Worm (Caenorhabditis elegans) whole organism, early embryonic: ENCODE measurements around the gene snr-1.

Experiments
- B0310.2 ChIP-seq: sonication (generic microtip); optimal IDR thresholded peaks from 2 replicates; lab custom pipeline; 2016; ENCODE audit warnings: mild to moderate bottlenecking, missing genetic modification characterization, missing compliant biosample characterization
- F13C5.2 ChIP-seq: sonication (generic microtip); optimal IDR thresholded peaks from 2 replicates; lab custom pipeline; 2017; ENCODE audit warnings: mild to moderate bottlenecking, missing genetic modification characterization, inconsistent platforms, missing compliant biosample characterization
- ama-1 ChIP-seq: fragments of 150-350 bp; optimal IDR thresholded peaks from 2 replicates; lab custom pipeline; 2014
- ceh-13 ChIP-seq: fragments of 200-800 bp; sonication (Bioruptor generic); optimal IDR thresholded peaks from 2 replicates; lab custom pipeline; 2018; ENCODE audit warnings: mild to moderate bottlenecking, missing genetic modification characterization, missing compliant biosample characterization
- ceh-36 ChIP-seq: sonication (generic microtip); optimal IDR thresholded peaks from 2 replicates; lab custom pipeline; 2016; ENCODE audit warnings: missing genetic modification characterization, inconsistent platforms, missing compliant biosample characterization
- ets-7 ChIP-seq: sonication (generic microtip); optimal IDR thresholded peaks from 2 replicates; lab custom pipeline; 2016; ENCODE audit warnings: missing genotype, missing genetic modification characterization, missing compliant biosample characterization
- flt-1 ChIP-seq: fragments of 200-800 bp; sonication (Bioruptor generic); IDR thresholded peaks from 2 replicates; pipeline ENCODE4 v1.3.6; 2022; ENCODE audit warnings: missing genetic modification characterization, missing compliant biosample characterization
- hmbx-1 ChIP-seq: sonication (generic microtip); optimal IDR thresholded peaks from 2 replicates; lab custom pipeline; 2016; ENCODE audit warnings: mild to moderate bottlenecking, missing genetic modification characterization, missing compliant biosample characterization
- hmg-4 ChIP-seq: fragments of 200-800 bp; sonication (Bioruptor generic); optimal IDR thresholded peaks from 2 replicates; lab custom pipeline; 2018; ENCODE audit warnings: mild to moderate bottlenecking, missing genetic modification characterization, missing compliant biosample characterization
- scrt-1 ChIP-seq: fragments of 200-800 bp; sonication (Bioruptor generic); IDR thresholded peaks from 2 replicates; pipeline ENCODE4 v1.3.6; 2022; ENCODE audit warnings: missing genetic modification characterization, missing compliant biosample characterization
- sea-1 ChIP-seq: fragments of 200-800 bp; sonication (Bioruptor generic); conservative IDR thresholded peaks from 2 replicates; pipeline ENCODE4 v1.3.6; 2022; ENCODE audit warnings: missing genetic modification characterization, missing compliant biosample characterization
- tbx-37 ChIP-seq: fragments of 200-800 bp; sonication (Bioruptor generic); conservative IDR thresholded peaks from 2 replicates; pipeline ENCODE4 v1.3.6; 2022; ENCODE audit warnings: missing genetic modification reagents, missing genetic modification characterization, missing compliant biosample characterization
- tra-4 ChIP-seq: sonication (generic microtip); optimal IDR thresholded peaks from 2 replicates; lab custom pipeline; 2017; ENCODE audit warnings: missing genetic modification characterization, missing compliant biosample characterization

DNA sequence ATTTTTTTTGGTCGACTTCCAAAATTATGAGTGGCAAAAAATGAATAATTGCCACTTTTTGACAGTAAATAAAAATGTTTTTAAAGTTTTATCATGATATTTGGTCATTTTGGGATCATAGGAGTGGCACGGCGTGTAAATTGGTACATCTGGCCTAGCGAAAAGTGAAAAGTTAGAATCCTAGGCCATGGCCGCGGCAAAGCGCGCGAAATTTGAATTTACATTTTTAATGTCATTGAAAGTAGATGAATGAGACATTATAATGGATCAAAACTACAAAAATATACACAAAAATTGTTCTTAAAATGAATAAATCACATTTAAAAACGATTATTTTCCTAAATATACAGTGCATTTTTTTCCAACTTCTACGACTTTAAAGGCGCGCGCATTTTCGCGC lies 38.7 kb downstream of the snr-1 start:
- TF ChIP-seq tbx-37 (GFP tag; lab: Robert Waterston, UW) (no peak; the same call in 1 of the 2 replicates), ets-7 (no peak), flt-1 (GFP tag; lab: Robert Waterston, UW) (no peak), ama-1 (lab: Kevin White, UChicago) (no peak), ceh-36 (tag; lab: Kevin White, UChicago) (no peak), hmg-4 (GFP tag; lab: Kevin White, UChicago) (no peak), tra-4 (tag; lab: Kevin White, UChicago) (no peak), scrt-1 (GFP tag; lab: Robert Waterston, UW) (no peak), hmbx-1 (tag; lab: Kevin White, UChicago) (no peak), sea-1 (GFP tag; lab: Robert Waterston, UW) (no peak), B0310.2 (tag; lab: Kevin White, UChicago) (no peak), ceh-13 (GFP tag; lab: Kevin White, UChicago) (no peak), F13C5.2 (no peak)
